Fruit fly (Drosophila melanogaster): ENCODE results near the gene lectin-24A.

DNA sequence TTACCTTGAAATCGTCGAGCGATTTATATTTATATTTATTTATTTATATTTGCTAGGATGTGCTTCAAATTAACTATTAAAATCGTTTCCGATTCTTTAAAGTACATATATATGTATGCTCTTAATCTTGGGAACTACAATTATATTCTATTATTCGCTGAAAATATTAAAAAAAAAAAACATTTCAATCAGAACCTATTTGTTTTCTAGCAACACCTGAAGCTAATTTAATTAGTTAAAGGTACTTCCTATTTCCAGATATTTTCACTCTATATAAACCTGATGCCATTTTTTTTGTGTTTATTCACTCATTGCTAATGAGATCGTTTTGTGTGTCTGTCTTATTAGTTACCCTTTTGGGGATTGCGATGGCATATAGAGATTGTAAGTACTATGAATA lies 16.6 kb downstream of the lectin-24A start, which contains the start of gene CG42467:
- no peak for TF ChIP-seq Sin3A (optimal IDR thresholded peaks at IDR 0.05)
- no peak for TF ChIP-seq h (optimal IDR thresholded peaks at IDR 0.05)
- no peak for TF ChIP-seq psq (optimal IDR thresholded peaks at IDR 0.05)
- no peak for TF ChIP-seq ttk (optimal IDR thresholded peaks at IDR 0.05)
- no peak for TF ChIP-seq insv (optimal IDR thresholded peaks at IDR 0.05)
